Worm (Caenorhabditis elegans): ENCODE measurements around the gene K11H12.8.

DNA sequence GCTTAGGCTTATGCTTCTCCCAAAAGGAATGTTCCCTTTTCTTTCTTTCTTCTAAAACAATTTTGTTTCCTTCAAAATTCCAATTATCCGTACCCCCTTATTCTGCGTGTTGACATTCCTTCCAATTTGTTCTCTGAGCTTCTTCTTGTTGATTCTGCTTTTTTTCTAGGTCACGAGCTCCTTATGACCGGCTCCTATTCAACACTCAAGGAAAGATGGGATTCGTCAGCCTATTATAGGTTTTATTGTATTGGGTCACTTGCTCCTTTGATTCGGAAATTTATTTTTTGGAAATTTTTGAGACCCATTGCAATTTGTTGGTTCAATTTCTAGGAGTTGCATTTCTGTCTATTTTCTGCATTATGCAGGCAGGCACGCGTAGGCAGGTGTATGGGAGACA, 16.0 kb upstream of the K11H12.8 start:
- TF ChIP-seq sea-1 (GFP tag; conservative IDR thresholded peaks at IDR 0.05) (no peak), flt-1 (GFP tag; IDR thresholded peaks at IDR 0.05) (no peak), hnd-1 (tag; optimal IDR thresholded peaks at IDR 0.05) (no peak)
